Worm (Caenorhabditis elegans) whole organism, mixed stage, embryonic: ENCODE data around the gene cept-2.

Source experiments
- ceh-83 ChIP-seq: fragments of 200-800 bp; sonication (Bioruptor generic); optimal IDR thresholded peaks from 2 replicates; lab custom pipeline; 2018; ENCODE audit warnings: mild to moderate bottlenecking, missing genetic modification characterization, missing compliant biosample characterization
- mep-1 ChIP-seq: fragments of 150-350 bp; optimal IDR thresholded peaks from 2 replicates; lab custom pipeline; 2017; ENCODE audit warnings: missing biosample characterization, missing genetic modification reagents, missing genetic modification characterization, inconsistent platforms
- nhr-237 ChIP-seq: fragments of 150-350 bp; optimal IDR thresholded peaks from 2 replicates; lab custom pipeline; 2014; ENCODE audit warnings: missing biosample characterization, missing genetic modification characterization
- nhr-76 ChIP-seq: sonication (generic microtip); optimal IDR thresholded peaks from 2 replicates; lab custom pipeline; 2017; ENCODE audit warnings: missing biosample characterization, missing genetic modification characterization
- unc-39 ChIP-seq: fragments of 150-350 bp; optimal IDR thresholded peaks from 2 replicates; lab custom pipeline; 2014; ENCODE audit warnings: missing biosample characterization, missing genetic modification characterization

DNA sequence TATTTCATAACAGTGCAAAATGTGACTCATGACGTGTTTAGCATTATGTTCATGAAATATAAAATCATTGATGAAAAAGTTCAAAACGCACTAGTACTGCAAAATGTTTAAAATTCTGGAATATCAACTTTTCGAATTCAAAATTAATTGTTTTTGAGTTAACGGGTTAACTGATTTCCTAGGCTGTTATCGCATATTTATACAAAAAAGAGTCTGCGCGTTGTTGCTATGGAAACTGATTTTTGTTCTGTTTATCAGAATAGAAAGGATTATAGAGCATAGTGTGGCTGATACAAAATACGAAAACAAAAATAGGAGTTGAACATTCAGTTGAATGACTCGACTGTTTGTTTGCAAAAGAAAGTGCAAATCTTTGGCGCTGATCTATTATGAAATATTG lies 29.9 kb upstream of the cept-2 start:
- no peak for TF ChIP-seq nhr-237
- no peak for TF ChIP-seq unc-39 (tag; lab: Kevin White, UChicago)
- TF ChIP-seq mep-1 (tag; lab: Kevin White, UChicago): no peak
- TF ChIP-seq ceh-83: no peak
- TF ChIP-seq nhr-76 (tag; lab: Kevin White, UChicago): no peak
